Worm (Caenorhabditis elegans) whole organism, L3 larva: ENCODE data around the gene srj-11.

Experiments
- R02D3.7 ChIP-seq: fragments of 150-350 bp; optimal IDR thresholded peaks from 2 replicates; lab custom pipeline; 2014; ENCODE audit warnings: missing biosample characterization, missing genetic modification characterization
- ZK546.5 ChIP-seq: sonication (generic microtip); optimal IDR thresholded peaks from 2 replicates; lab custom pipeline; 2017; ENCODE audit warnings: missing biosample characterization, missing genetic modification characterization
- egl-27 ChIP-seq: sonication (generic microtip); optimal IDR thresholded peaks from 4 replicates; lab custom pipeline; 2017; ENCODE audit warnings: missing biosample characterization, missing genetic modification reagents, missing genetic modification characterization
- fos-1 ChIP-seq: fragments of 150-350 bp; optimal IDR thresholded peaks from 2 replicates; lab custom pipeline; 2014; ENCODE audit warnings: missing biosample characterization, missing genetic modification characterization
- hmg-11 ChIP-seq: sonication (generic microtip); optimal IDR thresholded peaks from 2 replicates; lab custom pipeline; 2016; ENCODE audit warnings: missing genetic modification characterization, missing compliant biosample characterization
- lin-39 ChIP-seq: fragments of 150-350 bp; optimal IDR thresholded peaks from 2 replicates; lab custom pipeline; 2018; ENCODE audit warnings: missing biosample characterization, missing genetic modification reagents, missing genetic modification characterization
- mdl-1 ChIP-seq: fragments of 150-350 bp; optimal IDR thresholded peaks from 2 replicates; lab custom pipeline; 2014; ENCODE audit warnings: missing biosample characterization, missing genetic modification characterization
- nhr-11 ChIP-seq: fragments of 150-350 bp; optimal IDR thresholded peaks from 2 replicates; lab custom pipeline; 2014; ENCODE audit warnings: missing biosample characterization, missing genetic modification characterization
- nhr-77 ChIP-seq: fragments of 150-350 bp; optimal IDR thresholded peaks from 2 replicates; lab custom pipeline; 2014; ENCODE audit warnings: missing biosample characterization, missing genetic modification characterization
- pha-4 ChIP-seq: fragments of 150-350 bp; optimal IDR thresholded peaks from 2 replicates; lab custom pipeline; 2014; ENCODE audit warnings: missing biosample characterization, missing genetic modification reagents, missing genetic modification characterization
- pqm-1 ChIP-seq: fragments of 150-350 bp; optimal IDR thresholded peaks from 2 replicates; lab custom pipeline; 2017; ENCODE audit warnings: missing biosample characterization, missing genetic modification characterization, inconsistent platforms
- unc-39 ChIP-seq: sonication (generic microtip); optimal IDR thresholded peaks from 4 replicates; lab custom pipeline; 2017; ENCODE audit warnings: missing biosample characterization, missing genetic modification characterization
- unc-62 ChIP-seq: fragments of 150-350 bp; sonication (generic microtip); optimal IDR thresholded peaks from 4 replicates; lab custom pipeline; 2014; ENCODE audit warnings: missing biosample characterization, missing genetic modification reagents, missing genetic modification characterization

DNA sequence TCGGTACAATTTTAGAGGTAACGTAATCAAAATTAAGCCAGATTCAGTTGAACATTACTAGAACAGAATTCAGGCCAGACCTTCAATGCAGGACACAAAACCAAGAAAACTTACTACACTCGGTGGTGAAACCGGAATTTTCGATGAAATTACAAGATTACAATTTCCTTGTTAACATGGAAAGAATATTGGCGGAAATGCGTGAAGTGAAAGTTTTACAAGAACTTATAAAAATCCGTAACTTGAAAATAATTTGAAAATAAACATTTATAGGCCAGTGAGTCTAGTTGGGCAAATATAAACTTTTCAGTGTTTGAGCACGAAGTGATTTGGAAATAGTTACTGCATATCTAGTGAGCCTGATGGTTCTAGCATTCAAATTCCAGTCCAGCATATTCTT, 6.3 kb upstream of the srj-11 start, which contains the start of gene K08D9.6:
- no peak for TF ChIP-seq lin-39 (tag; lab: Kevin White, UChicago)
- TF ChIP-seq hmg-11 (tag; lab: Kevin White, UChicago), result no peak
- TF ChIP-seq pha-4 (tag; lab: Kevin White, UChicago), result no peak
- TF ChIP-seq nhr-77 (tag; lab: Kevin White, UChicago), result no peak
- no peak for TF ChIP-seq unc-39 (tag; lab: Kevin White, UChicago)
- no peak for TF ChIP-seq mdl-1 (tag; lab: Kevin White, UChicago)
- TF ChIP-seq ZK546.5 (tag; lab: Kevin White, UChicago), result no peak
- TF ChIP-seq egl-27 (tag; lab: Kevin White, UChicago), result no peak
- TF ChIP-seq nhr-11 (tag; lab: Kevin White, UChicago), result no peak
- no peak for TF ChIP-seq unc-62
- TF ChIP-seq fos-1, result no peak
- TF ChIP-seq R02D3.7, result no peak
- no peak for TF ChIP-seq pqm-1 (tag; lab: Kevin White, UChicago)
